Worm (Caenorhabditis elegans) whole organism, L2 larva: ENCODE data around the gene T19B10.12.

Source experiments
- C34F6.9 ChIP-seq: fragments of 150-350 bp; optimal IDR thresholded peaks from 2 replicates; lab custom pipeline; 2014; ENCODE audit warnings: missing biosample characterization, missing genetic modification characterization
- R02D3.7 ChIP-seq: fragments of 150-350 bp; optimal IDR thresholded peaks from 2 replicates; lab custom pipeline; 2014; ENCODE audit warnings: missing biosample characterization, missing genetic modification characterization
- Y55F3AM.14 ChIP-seq: fragments of 200-800 bp; sonication (Bioruptor generic); optimal IDR thresholded peaks from 2 replicates; lab custom pipeline; 2018; ENCODE audit warnings: mild to moderate bottlenecking, missing genetic modification characterization, missing compliant biosample characterization
- alr-1 ChIP-seq: fragments of 150-350 bp; optimal IDR thresholded peaks from 2 replicates; lab custom pipeline; 2014; ENCODE audit warnings: missing biosample characterization, missing genetic modification characterization
- aly-2 ChIP-seq: fragments of 150-350 bp; optimal IDR thresholded peaks from 2 replicates; lab custom pipeline; 2014; ENCODE audit warnings: missing biosample characterization, missing genetic modification characterization
- ceh-16 ChIP-seq: fragments of 150-350 bp; optimal IDR thresholded peaks from 2 replicates; lab custom pipeline; 2014; ENCODE audit warnings: missing biosample characterization, missing genetic modification characterization
- ceh-82 ChIP-seq: fragments of 150-350 bp; optimal IDR thresholded peaks from 2 replicates; lab custom pipeline; 2014; ENCODE audit warnings: missing biosample characterization, missing genetic modification characterization
- crh-2 ChIP-seq: sonication (generic microtip); optimal IDR thresholded peaks from 2 replicates; lab custom pipeline; 2017; ENCODE audit warnings: missing biosample characterization, missing genetic modification characterization
- dmd-4 ChIP-seq: sonication (generic microtip); optimal IDR thresholded peaks from 2 replicates; lab custom pipeline; 2017; ENCODE audit warnings: missing biosample characterization, missing genetic modification characterization
- elt-3 ChIP-seq: sonication (generic microtip); optimal IDR thresholded peaks from 2 replicates; lab custom pipeline; 2017; ENCODE audit warnings: missing biosample characterization, missing genetic modification characterization
- lin-13 ChIP-seq: fragments of 150-350 bp; optimal IDR thresholded peaks from 2 replicates; lab custom pipeline; 2014; ENCODE audit warnings: missing biosample characterization, missing genetic modification reagents, missing genetic modification characterization
- lin-39 ChIP-seq: fragments of 150-350 bp; optimal IDR thresholded peaks from 2 replicates; lab custom pipeline; 2014; ENCODE audit warnings: missing biosample characterization, missing genetic modification reagents, missing genetic modification characterization
- lsy-2 ChIP-seq, 2 experiments: fragments of 150-350 bp in 1 of 2; sonication (generic microtip) in 1 of 2; optimal IDR thresholded peaks; 2 replicates each; lab custom pipeline; 2014 to 2017; ENCODE audit warnings: missing biosample characterization in 2 of 2, missing genetic modification characterization in 2 of 2
- mdl-1 ChIP-seq, 2 experiments: fragments of 150-350 bp in 1 of 2; sonication (generic microtip) in 1 of 2; optimal IDR thresholded peaks; 2 replicates each; lab custom pipeline; 2017; ENCODE audit warnings: missing biosample characterization in 2 of 2, missing genetic modification characterization in 2 of 2
- nhr-10 ChIP-seq: sonication (generic microtip); optimal IDR thresholded peaks from 2 replicates; lab custom pipeline; 2017; ENCODE audit warnings: missing biosample characterization, missing genetic modification characterization
- nhr-129 ChIP-seq: fragments of 150-350 bp; optimal IDR thresholded peaks from 2 replicates; lab custom pipeline; 2014; ENCODE audit warnings: missing biosample characterization, missing genetic modification characterization
- nhr-21 ChIP-seq: fragments of 150-350 bp; optimal IDR thresholded peaks from 2 replicates; lab custom pipeline; 2014; ENCODE audit warnings: missing biosample characterization, missing genetic modification characterization
- nhr-237 ChIP-seq: fragments of 150-350 bp; optimal IDR thresholded peaks from 2 replicates; lab custom pipeline; 2014; ENCODE audit warnings: missing biosample characterization, missing genetic modification characterization
- nhr-6 ChIP-seq: fragments of 150-350 bp; optimal IDR thresholded peaks from 2 replicates; lab custom pipeline; 2014; ENCODE audit warnings: missing biosample characterization, missing genetic modification characterization
- peb-1 ChIP-seq: fragments of 150-350 bp; optimal IDR thresholded peaks from 2 replicates; lab custom pipeline; 2014; ENCODE audit warnings: missing biosample characterization, missing genetic modification characterization
- sem-4 ChIP-seq: fragments of 150-350 bp; optimal IDR thresholded peaks from 2 replicates; lab custom pipeline; 2014; ENCODE audit warnings: missing biosample characterization, missing genetic modification reagents, missing genetic modification characterization
- skn-1 ChIP-seq: sonication (generic microtip); optimal IDR thresholded peaks from 2 replicates; lab custom pipeline; 2017; ENCODE audit warnings: missing biosample characterization, missing genetic modification characterization
- sma-3 ChIP-seq: sonication (generic microtip); optimal IDR thresholded peaks from 2 replicates; lab custom pipeline; 2016; ENCODE audit warnings: missing genetic modification reagents, missing genetic modification characterization, missing compliant biosample characterization
- snpc-4 ChIP-seq: fragments of 150-350 bp; optimal IDR thresholded peaks from 2 replicates; lab custom pipeline; 2014; ENCODE audit warnings: missing biosample characterization, missing genetic modification characterization
- unc-39 ChIP-seq: fragments of 150-350 bp; optimal IDR thresholded peaks from 2 replicates; lab custom pipeline; 2014; ENCODE audit warnings: missing biosample characterization, missing genetic modification characterization
- unc-62 ChIP-seq: fragments of 150-350 bp; optimal IDR thresholded peaks from 2 replicates; lab custom pipeline; 2014; ENCODE audit warnings: missing biosample characterization, missing genetic modification reagents, missing genetic modification characterization
- zag-1 ChIP-seq: fragments of 150-350 bp; optimal IDR thresholded peaks from 2 replicates; lab custom pipeline; 2014; ENCODE audit warnings: missing biosample characterization, missing genetic modification characterization
- ztf-1 ChIP-seq: fragments of 200-800 bp; sonication (Bioruptor generic); conservative IDR thresholded peaks from 2 replicates; pipeline ENCODE4 v1.3.6; 2022; ENCODE audit warnings: missing genetic modification characterization, missing compliant biosample characterization
- ztf-11 ChIP-seq: sonication (generic microtip); optimal IDR thresholded peaks from 2 replicates; lab custom pipeline; 2017; ENCODE audit warnings: missing biosample characterization, missing genetic modification characterization

T19B10.12 gene

DNA sequence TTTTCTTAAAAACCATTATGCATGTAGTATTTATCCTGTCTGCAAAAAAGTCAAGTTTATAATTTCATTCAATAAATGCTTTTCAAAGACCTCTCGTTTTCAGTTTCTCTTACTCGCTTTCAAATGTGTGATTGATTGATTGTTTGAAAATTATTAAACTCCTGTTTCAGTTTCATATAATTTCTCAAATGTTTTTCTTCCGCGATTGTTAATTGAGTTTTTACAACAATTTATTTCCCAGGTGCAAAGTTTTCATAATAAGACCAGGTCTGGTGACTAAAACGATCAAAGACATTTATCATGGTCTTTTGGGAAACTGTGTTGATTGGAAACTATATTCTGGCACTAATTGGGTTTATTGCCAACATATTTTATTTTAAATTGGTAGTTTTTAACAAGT, 43.6 kb downstream of the T19B10.12 start, which contains the start of gene T03F7.6:
Gene T03F7.6, plus strand, starts transcription at position 301 of the 400 bp plus-strand sequence.
- TF ChIP-seq unc-39 (no peak), alr-1 (tag; lab: Kevin White, UChicago) (no peak), ceh-16 (tag; lab: Kevin White, UChicago) (no peak)

DNA sequence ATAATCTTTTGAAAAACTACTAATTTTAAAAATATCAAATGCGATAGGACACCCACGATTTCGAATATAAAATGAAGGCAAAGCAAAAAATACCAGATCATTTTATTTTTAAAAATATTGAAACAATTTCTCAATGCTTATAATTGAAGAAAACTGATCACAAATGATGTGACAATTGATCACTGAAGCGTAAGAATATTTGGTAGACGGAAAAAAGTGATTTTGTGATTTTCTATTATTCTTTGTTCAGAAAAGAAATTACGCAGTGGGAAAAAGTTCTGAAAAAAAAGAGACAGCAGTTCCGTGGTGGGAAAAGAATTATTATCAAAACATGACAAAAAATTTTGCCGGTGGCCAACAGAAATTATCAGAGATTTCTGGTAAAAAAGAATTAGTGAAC, 47.8 kb downstream of the T19B10.12 start, which contains the start of gene T03F7.5:
Gene T03F7.5, minus strand, starts transcription at position 101 of the 400 bp plus-strand sequence.
- no peak for TF ChIP-seq nhr-10 (tag; lab: Kevin White, UChicago)
- TF ChIP-seq lin-13 (GFP tag; lab: Kevin White, UChicago) = no peak
- no peak for TF ChIP-seq Y55F3AM.14 (GFP tag; lab: Kevin White, UChicago)
- no peak for TF ChIP-seq peb-1 (tag; lab: Kevin White, UChicago)
- TF ChIP-seq lin-39 (tag; lab: Kevin White, UChicago) = no peak
- TF ChIP-seq elt-3 (tag; lab: Kevin White, UChicago) = no peak
- no peak for TF ChIP-seq ztf-1 (GFP tag; lab: Robert Waterston, UW)
- TF ChIP-seq crh-2 (tag; lab: Kevin White, UChicago) = no peak
- TF ChIP-seq alr-1 (tag; lab: Kevin White, UChicago) = no peak
- no peak for TF ChIP-seq unc-62 (GFP tag; lab: Kevin White, UChicago)
- TF ChIP-seq lsy-2 (tag; optimal IDR thresholded peaks at IDR 0.05; lab: Kevin White, UChicago) = no peak
- no peak for TF ChIP-seq aly-2 (tag; lab: Kevin White, UChicago)

DNA sequence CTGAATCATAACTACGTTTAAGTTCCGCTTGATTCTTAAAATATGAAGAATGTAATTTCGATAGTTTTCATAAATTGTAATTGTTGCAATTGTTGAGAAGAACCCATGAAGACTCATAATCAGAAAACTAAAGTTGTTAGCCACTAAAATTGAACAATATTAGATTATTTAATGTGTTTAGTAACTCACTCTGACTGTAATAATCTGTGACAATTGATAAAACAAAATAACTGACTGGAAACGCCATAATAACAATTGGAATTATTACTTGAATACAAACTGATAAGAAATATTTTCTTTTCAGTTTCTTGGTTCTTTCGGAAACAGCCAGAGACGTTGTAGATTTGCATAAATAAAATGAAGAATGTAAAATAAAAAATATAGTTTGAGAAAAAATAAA, 48.6 kb downstream of the T19B10.12 start:
- no peak for TF ChIP-seq C34F6.9
- TF ChIP-seq nhr-21 (tag; lab: Kevin White, UChicago) = no peak
- no peak for TF ChIP-seq sem-4 (tag; lab: Kevin White, UChicago)
- no peak for TF ChIP-seq lsy-2 (tag; optimal IDR thresholded peaks at IDR 0.05; lab: Kevin White, UChicago)
- TF ChIP-seq, all 48 proteins: peak for 0

- TF ChIP-seq nhr-129 (tag; lab: Kevin White, UChicago) (no peak), elt-3 (tag; lab: Kevin White, UChicago) (no peak), sma-3 (GFP tag; lab: Kevin White, UChicago) (no peak), sem-4 (tag; lab: Kevin White, UChicago) (no peak), nhr-6 (no peak), crh-2 (tag; lab: Kevin White, UChicago) (no peak), snpc-4 (tag; lab: Kevin White, UChicago) (no peak), alr-1 (tag; lab: Kevin White, UChicago) (no peak), skn-1 (tag; lab: Kevin White, UChicago) (no peak), zag-1 (tag; lab: Kevin White, UChicago) (no peak), ceh-82 (tag; lab: Kevin White, UChicago) (no peak), unc-39 (no peak), ztf-11 (tag; lab: Kevin White, UChicago) (no peak), Y55F3AM.14 (GFP tag; lab: Kevin White, UChicago) (no peak), nhr-237 (no peak), R02D3.7 (no peak), mdl-1 (tag; optimal IDR thresholded peaks at IDR 0.05; lab: Kevin White, UChicago) (no peak), dmd-4 (tag; lab: Kevin White, UChicago) (no peak)
Observed at ce11 chrV:11300539-11300938, 49.7 kb downstream of the T19B10.12 start, which contains the start of gene srh-47. Gene srh-47 (minus strand): TSS chrV:11300639.
